Fruit fly (Drosophila melanogaster): ENCODE measurements around the gene Rpp14a.

DNA sequence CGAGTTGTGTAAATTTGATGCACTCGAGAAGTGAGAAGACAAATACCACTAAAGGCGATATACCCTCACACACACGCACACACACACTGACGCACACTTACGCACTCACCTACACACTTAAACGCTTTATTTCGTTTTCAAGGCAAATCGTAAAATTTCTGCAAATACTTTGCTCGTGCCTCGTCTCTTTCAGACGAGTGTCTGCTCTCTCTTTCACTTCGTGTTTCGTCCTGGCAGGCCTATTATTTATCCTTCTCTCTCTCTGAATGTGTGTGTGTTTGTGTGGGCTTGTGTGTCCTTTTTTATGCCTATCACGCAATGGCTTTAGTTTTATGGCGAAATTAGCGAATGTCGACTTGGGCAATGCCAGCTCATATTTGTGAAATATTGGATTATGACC lies 41.6 kb downstream of the Rpp14a start:
- TF ChIP-seq fd59A (GFP tag; optimal IDR thresholded peaks at IDR 0.05) (no peak), CG10631 (GFP tag; optimal IDR thresholded peaks at IDR 0.05) (no peak), CG6163 (GFP tag; IDR thresholded peaks at IDR 0.05) (no peak), CG3919 (GFP tag; optimal IDR thresholded peaks at IDR 0.05) (no peak), Smox (GFP tag; optimal IDR thresholded peaks at IDR 0.05) (no peak), CG3032 (tag; optimal IDR thresholded peaks at IDR 0.05) (no peak), OdsH (GFP tag; optimal IDR thresholded peaks at IDR 0.05) (no peak), pdm3 (GFP tag; optimal IDR thresholded peaks at IDR 0.05) (no peak), CG4318 (GFP tag; optimal IDR thresholded peaks at IDR 0.05) (no peak), cyc (GFP tag; optimal IDR thresholded peaks at IDR 0.05) (no peak), dsx (GFP tag; optimal IDR thresholded peaks at IDR 0.05; ENCODE audit: poor library complexity, severe bottlenecking) (no peak), spab (GFP tag; optimal IDR thresholded peaks at IDR 0.05) (no peak), CG1621 (tag; optimal IDR thresholded peaks at IDR 0.05) (no peak), salr (GFP tag; optimal IDR thresholded peaks at IDR 0.05) (no peak)
